Worm (Caenorhabditis elegans): ENCODE results near the gene C43G2.3.

DNA sequence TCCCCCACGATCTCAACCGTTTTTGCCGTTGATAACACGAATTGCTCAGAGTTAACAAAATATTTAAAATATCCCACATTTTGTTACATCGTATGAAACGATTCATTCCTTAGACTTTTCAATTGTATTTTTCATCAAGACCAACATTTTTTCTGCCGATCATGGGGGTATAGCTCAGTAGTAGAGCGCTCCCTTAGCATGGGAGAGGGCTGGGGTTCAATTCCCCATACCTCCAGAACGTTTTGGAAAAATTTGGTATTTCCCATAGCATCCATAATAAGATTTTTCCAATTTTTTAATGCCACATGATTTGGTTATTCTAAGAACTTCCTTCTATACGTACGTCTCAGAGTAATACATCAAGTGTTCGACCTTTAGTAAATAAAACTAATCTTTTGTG, 16.0 kb upstream of the C43G2.3 start:
- TF ChIP-seq snpc-4 (tag; optimal IDR thresholded peaks at IDR 0.05): no peak
- TF ChIP-seq skn-1 (tag; optimal IDR thresholded peaks at IDR 0.05): no peak
- no peak for TF ChIP-seq nhr-237 (tag; optimal IDR thresholded peaks at IDR 0.05)
- no peak for TF ChIP-seq ceh-82 (tag; optimal IDR thresholded peaks at IDR 0.05)
- TF ChIP-seq ztf-11 (tag; optimal IDR thresholded peaks at IDR 0.05): no peak
- no peak for TF ChIP-seq R02D3.7 (tag; optimal IDR thresholded peaks at IDR 0.05)

All from whole organism, L3 larva.